Fruit fly (Drosophila melanogaster) whole organism, embryonic: ENCODE measurements around the gene smg.

ENCODE experiments used
- Ada2b ChIP-seq: fragments of 200-800 bp; sonication (Bioruptor generic); IDR thresholded peaks from 2 replicates; pipeline ENCODE4 v1.3.6; 2022; ENCODE audit warnings: missing biosample characterization, missing genetic modification characterization
- Adf1 ChIP-seq: fragments of 200-800 bp; sonication (Bioruptor generic); IDR thresholded peaks from 2 replicates; pipeline ENCODE4 v1.3.6; 2022; ENCODE audit warnings: missing biosample characterization, missing genetic modification characterization
- Atf-2 ChIP-seq: fragments of 200-800 bp; sonication (Bioruptor generic); optimal IDR thresholded peaks from 2 replicates; lab custom pipeline; 2016; ENCODE audit warnings: missing biosample characterization, missing genetic modification characterization
- CG11560 ChIP-seq: fragments of 200-800 bp; sonication (Bioruptor generic); IDR thresholded peaks from 3 replicates; pipeline ENCODE4 v1.3.6; 2022; ENCODE audit warnings: missing biosample characterization, missing genetic modification characterization
- CG16813 ChIP-seq: fragments of 200-800 bp; sonication (Bioruptor generic); IDR thresholded peaks from 3 replicates; pipeline ENCODE4 v1.3.6; 2022; ENCODE audit warnings: missing biosample characterization, missing genetic modification characterization; ENCODE audit not compliant: partially characterized antibody
- CG17361 ChIP-seq: fragments of 200-800 bp; sonication (Bioruptor generic); IDR thresholded peaks from 3 replicates; pipeline ENCODE4 v1.3.6; 2022; ENCODE audit warnings: missing biosample characterization, missing genetic modification characterization
- CG17612 ChIP-seq: fragments of 200-800 bp; sonication (Bioruptor generic); IDR thresholded peaks from 2 replicates; pipeline ENCODE4 v1.3.6; 2022; ENCODE audit warnings: missing biosample characterization, missing genetic modification characterization
- CG2678 ChIP-seq: fragments of 200-800 bp; sonication (Bioruptor generic); optimal IDR thresholded peaks from 3 replicates; lab custom pipeline; 2019; ENCODE audit warnings: missing biosample characterization, mild to moderate bottlenecking, missing genetic modification characterization, moderate library complexity
- CG31224 ChIP-seq: fragments of 200-800 bp; sonication (Bioruptor generic); IDR thresholded peaks from 2 replicates; pipeline ENCODE4 v1.3.6; 2022; ENCODE audit warnings: missing biosample characterization, missing genetic modification characterization
- CG31365 ChIP-seq: fragments of 200-800 bp; sonication (Bioruptor generic); optimal IDR thresholded peaks from 2 replicates; lab custom pipeline; 2018; ENCODE audit warnings: missing biosample characterization, mild to moderate bottlenecking, missing genetic modification characterization
- CG31388 ChIP-seq: fragments of 200-800 bp; sonication (Bioruptor generic); optimal IDR thresholded peaks from 2 replicates; lab custom pipeline; 2016; ENCODE audit warnings: missing biosample characterization, missing genetic modification characterization
- CG31441 ChIP-seq: fragments of 200-800 bp; sonication (Bioruptor generic); IDR thresholded peaks from 2 replicates; pipeline ENCODE4 v1.3.6; 2022; ENCODE audit warnings: missing biosample characterization, missing genetic modification characterization
- CG33557 ChIP-seq: fragments of 200-800 bp; sonication (Bioruptor generic); optimal IDR thresholded peaks from 2 replicates; lab custom pipeline; 2019; ENCODE audit warnings: missing biosample characterization, mild to moderate bottlenecking, missing genetic modification characterization, moderate library complexity
- CG4424 ChIP-seq: fragments of 200-800 bp; sonication (Bioruptor generic); optimal IDR thresholded peaks from 3 replicates; lab custom pipeline; 2016; ENCODE audit warnings: missing biosample characterization, missing genetic modification characterization
- CG5180 ChIP-seq: fragments of 200-800 bp; sonication (Bioruptor generic); optimal IDR thresholded peaks from 3 replicates; lab custom pipeline; 2017; ENCODE audit warnings: missing biosample characterization, missing genetic modification characterization, mild to moderate bottlenecking, moderate library complexity, missing genetic modification reagents
- CG6765 ChIP-seq: fragments of 200-800 bp; sonication (Bioruptor generic); optimal IDR thresholded peaks from 3 replicates; lab custom pipeline; 2017; ENCODE audit warnings: missing biosample characterization, mild to moderate bottlenecking, missing genetic modification characterization
- CG8359 ChIP-seq: fragments of 200-800 bp; sonication (Bioruptor generic); optimal IDR thresholded peaks from 2 replicates; lab custom pipeline; 2017; ENCODE audit warnings: missing biosample characterization, mild to moderate bottlenecking, missing genetic modification characterization, borderline replicate concordance
- CG9215 ChIP-seq: fragments of 200-800 bp; sonication (Bioruptor generic); IDR thresholded peaks from 2 replicates; pipeline ENCODE4 v1.3.6; 2022; ENCODE audit warnings: missing biosample characterization, missing genetic modification characterization
- CG9876 ChIP-seq: fragments of 200-800 bp; sonication (Bioruptor generic); optimal IDR thresholded peaks from 2 replicates; lab custom pipeline; 2016; ENCODE audit warnings: missing biosample characterization, missing genetic modification characterization
- CTCF ChIP-seq: fragments of 200-800 bp; sonication (Bioruptor generic); optimal IDR thresholded peaks from 2 replicates; lab custom pipeline; 2017; ENCODE audit warnings: missing biosample characterization, mild to moderate bottlenecking, missing genetic modification characterization, moderate library complexity
- CoRest ChIP-seq: fragments of 200-800 bp; sonication (Bioruptor generic); optimal IDR thresholded peaks from 3 replicates; lab custom pipeline; 2018; ENCODE audit warnings: missing biosample characterization, mild to moderate bottlenecking, missing genetic modification characterization, moderate library complexity
- Dbx ChIP-seq: fragments of 200-800 bp; sonication (Bioruptor generic); IDR thresholded peaks from 3 replicates; pipeline ENCODE4 v1.3.6; 2022; ENCODE audit warnings: missing biosample characterization, missing genetic modification characterization
- E2f2 ChIP-seq: fragments of 200-800 bp; sonication (Bioruptor generic); IDR thresholded peaks from 2 replicates; pipeline ENCODE4 v1.3.6; 2022; ENCODE audit warnings: missing biosample characterization, missing genetic modification characterization
- Elba2 ChIP-seq: fragments of 200-800 bp; sonication (Bioruptor generic); optimal IDR thresholded peaks from 3 replicates; lab custom pipeline; 2016; ENCODE audit warnings: missing biosample characterization, missing genetic modification characterization
- Hey ChIP-seq: fragments of 200-800 bp; sonication (Bioruptor generic); optimal IDR thresholded peaks from 3 replicates; lab custom pipeline; 2018; ENCODE audit warnings: missing biosample characterization, mild to moderate bottlenecking, missing genetic modification characterization
- Myb ChIP-seq: fragments of 200-800 bp; sonication (Bioruptor generic); optimal IDR thresholded peaks from 2 replicates; lab custom pipeline; 2016; ENCODE audit warnings: missing biosample characterization, missing genetic modification characterization
- NC2β ChIP-seq: fragments of 200-800 bp; sonication (Bioruptor generic); optimal IDR thresholded peaks from 2 replicates; lab custom pipeline; 2016; ENCODE audit warnings: missing biosample characterization, missing genetic modification characterization
- Neu2 ChIP-seq: fragments of 200-800 bp; sonication (Bioruptor generic); optimal IDR thresholded peaks from 3 replicates; lab custom pipeline; 2016; ENCODE audit warnings: missing biosample characterization, missing genetic modification characterization, borderline replicate concordance
- Nf-YB ChIP-seq: fragments of 200-800 bp; sonication (Bioruptor generic); optimal IDR thresholded peaks from 3 replicates; lab custom pipeline; 2019; ENCODE audit warnings: missing biosample characterization, mild to moderate bottlenecking, missing genetic modification characterization, moderate library complexity
- Nf-YC ChIP-seq: fragments of 200-800 bp; optimal IDR thresholded peaks from 3 replicates; lab custom pipeline; 2019; ENCODE audit warnings: missing biosample characterization, mild to moderate bottlenecking, missing genetic modification characterization, moderate library complexity
- Stat92E ChIP-seq, 3 experiments: fragments of >200 bp in 2 of 3; fragments of 200-800 bp in 1 of 3; sonication (Bioruptor generic) in 1 of 3; optimal IDR thresholded peaks; 2 replicates each; lab custom pipeline; 2017 to 2019; ENCODE audit warnings: missing biosample characterization in 3 of 3, missing genetic modification characterization in 3 of 3, mild to moderate bottlenecking in 1 of 3, moderate library complexity in 1 of 3
- TFAM ChIP-seq: fragments of 200-800 bp; sonication (Bioruptor generic); optimal IDR thresholded peaks from 2 replicates; lab custom pipeline; 2017; ENCODE audit warnings: missing biosample characterization, missing genetic modification characterization, inconsistent platforms
- Vsx1 ChIP-seq: fragments of 200-800 bp; sonication (Bioruptor generic); optimal IDR thresholded peaks from 2 replicates; lab custom pipeline; 2017; ENCODE audit warnings: missing biosample characterization, mild to moderate bottlenecking, missing genetic modification characterization, missing genetic modification reagents
- ab ChIP-seq: fragments of 200-800 bp; sonication (Bioruptor generic); optimal IDR thresholded peaks from 2 replicates; lab custom pipeline; 2016; ENCODE audit warnings: missing biosample characterization, missing genetic modification characterization
- ap ChIP-seq: fragments of 200-800 bp; sonication (Bioruptor generic); IDR thresholded peaks from 2 replicates; pipeline ENCODE4 v1.3.6; 2022; ENCODE audit warnings: missing biosample characterization, missing genetic modification characterization
- ato ChIP-seq: fragments of 200-800 bp; sonication (Bioruptor generic); IDR thresholded peaks from 2 replicates; pipeline ENCODE4 v1.3.6; 2022; ENCODE audit warnings: missing biosample characterization, missing genetic modification characterization; ENCODE audit not compliant: partially characterized antibody
- cas ChIP-seq: fragments of 200-800 bp; sonication (Bioruptor generic); IDR thresholded peaks from 2 replicates; pipeline ENCODE4 v1.3.6; 2022; ENCODE audit warnings: missing biosample characterization, missing genetic modification characterization
- corto ChIP-seq: fragments of 200-800 bp; sonication (Bioruptor generic); optimal IDR thresholded peaks from 2 replicates; lab custom pipeline; 2016; ENCODE audit warnings: missing biosample characterization, mild to moderate bottlenecking, missing genetic modification characterization, moderate library complexity
- cwo ChIP-seq: fragments of 200-800 bp; sonication (Bioruptor generic); optimal IDR thresholded peaks from 3 replicates; lab custom pipeline; 2017; ENCODE audit warnings: missing biosample characterization, missing genetic modification characterization, mild to moderate bottlenecking, moderate library complexity, missing genetic modification reagents
- emc ChIP-seq: fragments of 200-800 bp; sonication (Bioruptor generic); optimal IDR thresholded peaks from 2 replicates; lab custom pipeline; 2016; ENCODE audit warnings: missing biosample characterization, missing genetic modification characterization
- ems ChIP-seq: fragments of 200-800 bp; sonication (Bioruptor generic); optimal IDR thresholded peaks from 3 replicates; lab custom pipeline; 2016; ENCODE audit warnings: missing biosample characterization, missing genetic modification characterization
- exex ChIP-seq: fragments of 200-800 bp; sonication (Bioruptor generic); optimal IDR thresholded peaks from 4 replicates; lab custom pipeline; 2018; ENCODE audit warnings: missing biosample characterization, mild to moderate bottlenecking, missing genetic modification characterization, moderate library complexity
- gem ChIP-seq: fragments of 200-800 bp; sonication (Bioruptor generic); optimal IDR thresholded peaks from 2 replicates; lab custom pipeline; 2019; ENCODE audit warnings: missing biosample characterization, mild to moderate bottlenecking, missing genetic modification characterization, moderate library complexity
- gfzf ChIP-seq: fragments of 200-800 bp; sonication (Bioruptor generic); optimal IDR thresholded peaks from 2 replicates; lab custom pipeline; 2016; ENCODE audit warnings: missing biosample characterization, mild to moderate bottlenecking, missing genetic modification characterization, moderate library complexity
- gro ChIP-seq: fragments of 200-800 bp; sonication (Bioruptor generic); optimal IDR thresholded peaks from 2 replicates; lab custom pipeline; 2016; ENCODE audit warnings: missing biosample characterization, missing genetic modification characterization
- oc ChIP-seq: fragments of 200-800 bp; sonication (Bioruptor generic); optimal IDR thresholded peaks from 2 replicates; lab custom pipeline; 2018; ENCODE audit warnings: missing biosample characterization, mild to moderate bottlenecking, missing genetic modification characterization, moderate library complexity
- phol ChIP-seq: fragments of 200-800 bp; sonication (Bioruptor generic); optimal IDR thresholded peaks from 3 replicates; lab custom pipeline; 2018; ENCODE audit warnings: missing biosample characterization, mild to moderate bottlenecking, missing genetic modification characterization, moderate library complexity
- prd ChIP-seq, 3 experiments: fragments of >200 bp in 2 of 3; fragments of 200-800 bp in 1 of 3; sonication (Bioruptor generic) in 1 of 3; optimal IDR thresholded peaks in 2 of 3; IDR thresholded peaks in 1 of 3; 2 replicates in 2 of 3; 3 replicates in 1 of 3; pipeline versions ENCODE4 v1.3.6 to Lab custom; 2017 to 2022; ENCODE audit warnings: missing biosample characterization in 1 of 3, missing genetic modification characterization in 1 of 3
- tap ChIP-seq: fragments of 200-800 bp; optimal IDR thresholded peaks from 3 replicates; lab custom pipeline; 2019; ENCODE audit warnings: missing biosample characterization, mild to moderate bottlenecking, missing genetic modification characterization, moderate library complexity
- ttk ChIP-seq: fragments of 200-800 bp; sonication (Bioruptor generic); IDR thresholded peaks from 2 replicates; pipeline ENCODE4 v2.1.2; 2022; ENCODE audit warnings: missing biosample characterization, missing genetic modification characterization
- zen ChIP-seq: fragments of 200-800 bp; sonication (Bioruptor generic); optimal IDR thresholded peaks from 3 replicates; lab custom pipeline; 2018; ENCODE audit warnings: missing biosample characterization, mild to moderate bottlenecking, missing genetic modification characterization, moderate library complexity

Gene smg

DNA sequence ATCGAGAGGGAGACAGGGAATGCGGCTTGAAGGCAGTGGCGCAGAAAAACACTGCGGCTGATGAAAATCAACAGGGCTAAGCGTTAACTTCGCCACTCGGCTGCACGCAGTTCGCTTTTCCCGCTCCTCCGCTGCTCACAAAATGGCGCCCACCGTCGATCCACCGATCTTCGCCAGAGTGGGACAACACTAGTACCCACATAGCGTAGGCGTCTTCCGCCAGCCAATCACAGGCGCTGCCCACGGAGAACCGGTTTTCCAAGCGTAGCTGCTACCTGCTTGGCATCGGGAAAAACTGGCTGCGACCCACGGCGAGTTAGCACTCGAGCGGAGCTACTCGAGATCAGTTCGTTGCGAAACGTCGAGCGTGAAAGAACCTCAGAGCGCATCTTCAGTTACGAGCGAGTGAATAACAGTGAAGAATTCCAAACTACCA is 43.3 kb upstream of the smg start, which contains the start of gene Doc1 (continued):
- TF ChIP-seq exex = no peak
- TF ChIP-seq Myb = no peak
- TF ChIP-seq CG9215 (GFP tag; lab: Robert Waterston, UW) = no peak
- TF ChIP-seq tap (tag; lab: Kevin White, UChicago) = no peak
- peak; percentile 99 for TF ChIP-seq Nf-YC (tag; lab: Kevin White, UChicago)
- TF ChIP-seq ap (GFP tag; lab: Robert Waterston, UW) = no peak
- TF ChIP-seq CG17361 (GFP tag; lab: Robert Waterston, UW) = no peak
- no peak for TF ChIP-seq ab (GFP tag; lab: Kevin White, UChicago)
- peak; percentile 66 for TF ChIP-seq phol (tag; lab: Kevin White, UChicago)
- no peak for TF ChIP-seq CG31441
- TF ChIP-seq CTCF (GFP tag; lab: Kevin White, UChicago) = no peak
- TF ChIP-seq CG11560 (tag; lab: Robert Waterston, UW) = no peak
- no peak for TF ChIP-seq Atf-2 (GFP tag; lab: Kevin White, UChicago)
- peak; percentile 50 for TF ChIP-seq Adf1 (GFP tag; lab: Robert Waterston, UW)
- no peak for TF ChIP-seq Elba2 (GFP tag; lab: Kevin White, UChicago)
- no peak for TF ChIP-seq CG2678 (tag; lab: Kevin White, UChicago)
- no peak for TF ChIP-seq Hey (tag; lab: Kevin White, UChicago)
- TF ChIP-seq CG6765 (GFP tag; lab: Kevin White, UChicago) = no peak
- TF ChIP-seq prd (optimal IDR thresholded peaks at IDR 0.05; lab: Kevin White, UChicago) = no peak
- peak; percentile 25; the same call in 1 of the 3 replicates for TF ChIP-seq prd (GFP tag; IDR thresholded peaks at IDR 0.05; lab: Robert Waterston, UW)
- TF ChIP-seq CG31224 (GFP tag; lab: Robert Waterston, UW) = no peak
- TF ChIP-seq CG9876 (GFP tag; lab: Kevin White, UChicago) = no peak
- TF ChIP-seq Ada2b = no peak
- TF ChIP-seq corto (GFP tag; lab: Kevin White, UChicago) = no peak
- TF ChIP-seq gfzf (GFP tag; lab: Kevin White, UChicago) = no peak
- TF ChIP-seq CG4424 (GFP tag; lab: Kevin White, UChicago) = no peak
- TF ChIP-seq CG33557 = no peak
- TF ChIP-seq cwo = no peak
- TF ChIP-seq CG17612 = no peak
- TF ChIP-seq cas (GFP tag; lab: Robert Waterston, UW) = no peak
- no peak for TF ChIP-seq emc (GFP tag; lab: Kevin White, UChicago)
- TF ChIP-seq Stat92E (GFP tag; optimal IDR thresholded peaks at IDR 0.05; lab: Kevin White, UChicago) = peak in 1 of 3 experiments; percentile 27
- TF ChIP-seq gro (GFP tag; lab: Kevin White, UChicago) = no peak
- no peak for TF ChIP-seq Vsx1 (GFP tag; lab: Kevin White, UChicago)
- peak; percentile 11 for TF ChIP-seq CoRest
- no peak for TF ChIP-seq NC2β (GFP tag; lab: Kevin White, UChicago)
- no peak for TF ChIP-seq oc (tag; lab: Kevin White, UChicago)
- no peak for TF ChIP-seq Dbx (GFP tag; lab: Robert Waterston, UW)
- no peak for TF ChIP-seq CG31365 (tag; lab: Kevin White, UChicago)
- no peak for TF ChIP-seq CG31388 (GFP tag; lab: Kevin White, UChicago)
- no peak for TF ChIP-seq ttk
- TF ChIP-seq gem (tag; lab: Kevin White, UChicago) = no peak
- no peak for TF ChIP-seq CG8359 (GFP tag; lab: Kevin White, UChicago)
- TF ChIP-seq ato (GFP tag; lab: Robert Waterston, UW) = no peak
- no peak for TF ChIP-seq CG5180
- peak; percentile 21 for TF ChIP-seq zen
- TF ChIP-seq TFAM (GFP tag; lab: Kevin White, UChicago) = no peak
- TF ChIP-seq E2f2 (GFP tag; lab: Robert Waterston, UW) = no peak
- TF ChIP-seq ems = no peak
- peak; percentile 27; the same call in 1 of the 3 replicates for TF ChIP-seq CG16813
- peak; percentile 99 for TF ChIP-seq Nf-YB
- no peak for TF ChIP-seq Neu2 (GFP tag; lab: Kevin White, UChicago)
